Fruit fly (Drosophila melanogaster): Measurements from ENCODE around the gene Myo61F.

Myo61F gene

DNA sequence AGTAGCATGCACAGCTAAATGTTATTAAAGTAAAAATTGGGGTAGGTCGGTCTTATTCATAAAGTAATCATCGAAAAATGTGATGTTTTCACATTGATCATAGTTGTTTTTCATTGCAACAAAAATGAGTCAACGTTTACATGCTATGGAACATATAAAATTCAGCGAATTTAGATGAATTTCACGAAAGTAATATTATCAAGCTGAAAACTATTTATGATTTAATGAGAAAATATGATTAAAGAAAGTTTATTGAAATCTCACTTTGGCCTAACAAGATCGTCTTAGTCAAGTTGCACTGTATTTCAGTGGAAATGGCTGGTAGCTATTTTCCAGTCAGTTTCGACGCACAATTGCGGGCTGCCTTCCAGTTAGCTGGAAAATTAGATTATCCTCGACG is 30.7 kb downstream of the Myo61F start (continued):
- TF ChIP-seq CG4282 (GFP tag; optimal IDR thresholded peaks at IDR 0.05) (no peak), Optix (GFP tag; IDR thresholded peaks at IDR 0.05) (no peak), shn (GFP tag; optimal IDR thresholded peaks at IDR 0.05) (no peak), ase (GFP tag; IDR thresholded peaks at IDR 0.05) (peak; percentile 6; the same call in 1 of the 3 replicates), CG9932 (GFP tag; IDR thresholded peaks at IDR 0.05) (no peak), al (GFP tag; IDR thresholded peaks at IDR 0.05) (no peak), CG10209 (GFP tag; optimal IDR thresholded peaks at IDR 0.05) (no peak), btn (GFP tag; optimal IDR thresholded peaks at IDR 0.05) (no peak), Dll (GFP tag; IDR thresholded peaks at IDR 0.05; ENCODE audit: partially characterized antibody) (no peak), Sox100B (GFP tag; optimal IDR thresholded peaks at IDR 0.05) (no peak), CG17612 (GFP tag; IDR thresholded peaks at IDR 0.05) (no peak), ttk (GFP tag; IDR thresholded peaks at IDR 0.05) (no peak), dmrt11E (tag; optimal IDR thresholded peaks at IDR 0.05) (no peak), schlank (tag; optimal IDR thresholded peaks at IDR 0.05) (no peak), bbx (GFP tag; IDR thresholded peaks at IDR 0.05; ENCODE audit: partially characterized antibody) (no peak), Sox102F (GFP tag; optimal IDR thresholded peaks at IDR 0.05) (no peak), lmd (GFP tag; IDR thresholded peaks at IDR 0.05) (no peak), nom (GFP tag; optimal IDR thresholded peaks at IDR 0.05) (no peak), CG3726 (GFP tag; IDR thresholded peaks at IDR 0.05) (no peak), CG10543 (GFP tag; optimal IDR thresholded peaks at IDR 0.05) (no peak), NFAT (GFP tag; IDR thresholded peaks at IDR 0.05) (no peak), CG10274 (GFP tag; optimal IDR thresholded peaks at IDR 0.05) (no peak), CG3407 (GFP tag; optimal IDR thresholded peaks at IDR 0.05) (no peak), CG2202 (tag; optimal IDR thresholded peaks at IDR 0.05) (no peak), nerfin-1 (tag; optimal IDR thresholded peaks at IDR 0.05) (no peak), CG16779 (GFP tag; IDR thresholded peaks at IDR 0.05) (no peak), twi (tag; optimal IDR thresholded peaks at IDR 0.05) (no peak), bigmax (GFP tag; optimal IDR thresholded peaks at IDR 0.05) (no peak), h (optimal IDR thresholded peaks at IDR 0.05) (no peak), tio (GFP tag; optimal IDR thresholded peaks at IDR 0.05) (peak; percentile 30), grau (tag; optimal IDR thresholded peaks at IDR 0.05) (peak; percentile 81), pb (GFP tag; optimal IDR thresholded peaks at IDR 0.05) (no peak), inv (GFP tag; IDR thresholded peaks at IDR 0.05; ENCODE audit: partially characterized antibody) (no peak), Vsx1 (GFP tag; optimal IDR thresholded peaks at IDR 0.05) (no peak), Myb (GFP tag; optimal IDR thresholded peaks at IDR 0.05) (no peak), CG13894 (tag; optimal IDR thresholded peaks at IDR 0.05) (no peak), her (GFP tag; optimal IDR thresholded peaks at IDR 0.05) (no peak), sim (GFP tag; IDR thresholded peaks at IDR 0.05) (no peak), CG3838 (GFP tag; optimal IDR thresholded peaks at IDR 0.05) (no peak)

DNA sequence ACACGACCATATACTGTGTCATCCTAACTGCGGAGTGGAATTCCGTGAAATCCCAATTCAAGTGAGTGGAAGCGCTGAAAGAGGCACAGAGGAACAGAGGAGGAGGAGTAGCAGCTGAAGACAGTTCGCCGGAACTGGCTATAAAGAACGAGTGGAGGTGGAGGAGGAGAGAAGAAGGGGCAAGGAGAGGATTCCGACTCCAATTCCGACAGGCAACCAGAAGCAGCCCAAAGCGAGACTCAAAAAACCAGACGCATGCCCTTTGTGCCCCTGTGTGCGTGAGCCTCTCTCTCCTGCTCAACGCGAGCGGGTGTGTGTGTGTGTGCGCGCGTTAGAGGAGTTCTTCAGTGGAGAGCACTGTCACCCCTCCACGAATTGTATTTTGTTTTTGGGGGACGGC is 31.1 kb downstream of the Myo61F start:
- TF ChIP-seq crol (GFP tag; IDR thresholded peaks at IDR 0.05) (peak; percentile 82), Rx (GFP tag; IDR thresholded peaks at IDR 0.05) (no peak), hth (optimal IDR thresholded peaks at IDR 0.05) (no peak), chinmo (GFP tag; IDR thresholded peaks at IDR 0.05; ENCODE audit: partially characterized antibody) (0 out of 4 replicates have a peak, but pooled peaks have one; percentile 37), Stat92E (GFP tag; optimal IDR thresholded peaks at IDR 0.05) (peak in 1 of 3 experiments; percentile 84), D (optimal IDR thresholded peaks at IDR 0.05) (peak; percentile 71), D (GFP tag; optimal IDR thresholded peaks at IDR 0.05) (no peak), kni (GFP tag; optimal IDR thresholded peaks at IDR 0.05) (peak; percentile 21), Deaf1 (tag; optimal IDR thresholded peaks at IDR 0.05) (peak; percentile 39), Hr39 (optimal IDR thresholded peaks at IDR 0.05) (peak; percentile 44), Ets65A (GFP tag) (peak; percentile 68), ewg (GFP tag; optimal IDR thresholded peaks at IDR 0.05) (peak; percentile 71), ro (GFP tag; IDR thresholded peaks at IDR 0.05) (no peak), CG3726 (GFP tag; IDR thresholded peaks at IDR 0.05) (no peak), Med (GFP tag) (peak; percentile 64), Trl (optimal IDR thresholded peaks at IDR 0.05) (peak; percentile 57 to 65), Trl (GFP tag; optimal IDR thresholded peaks at IDR 0.05) (no peak)

Data from whole organism, embryonic.